Worm (Caenorhabditis elegans) whole organism, L1 larva: ENCODE measurements around the gene trcs-1.

Experiments used
- C16A3.4 ChIP-seq: fragments of 150-350 bp; optimal IDR thresholded peaks from 2 replicates; lab custom pipeline; 2014; ENCODE audit warnings: missing biosample characterization, missing genetic modification characterization
- C34B4.2 ChIP-seq: sonication (generic microtip); optimal IDR thresholded peaks from 2 replicates; lab custom pipeline; 2017; ENCODE audit warnings: mild to moderate bottlenecking, missing genetic modification characterization, missing compliant biosample characterization
- Y116A8C.19 ChIP-seq: sonication (generic microtip); optimal IDR thresholded peaks from 2 replicates; lab custom pipeline; 2016; ENCODE audit warnings: missing compliant biosample characterization, missing genetic modification characterization, borderline replicate concordance
- ama-1 ChIP-seq: fragments of 150-350 bp; optimal IDR thresholded peaks from 2 replicates; lab custom pipeline; 2014
- blmp-1 ChIP-seq: fragments of 150-350 bp; optimal IDR thresholded peaks from 2 replicates; lab custom pipeline; 2014; ENCODE audit warnings: missing biosample characterization, missing genetic modification characterization
- ceh-8 ChIP-seq: fragments of 200-800 bp; sonication (Bioruptor generic); optimal IDR thresholded peaks from 2 replicates; lab custom pipeline; 2018; ENCODE audit warnings: mild to moderate bottlenecking, missing genetic modification characterization, moderate library complexity, missing compliant biosample characterization
- ceh-82 ChIP-seq, 3 experiments: fragments of 150-350 bp in 1 of 3; sonication (generic microtip) in 2 of 3; optimal IDR thresholded peaks; 2 replicates each; lab custom pipeline; 2014 to 2017; ENCODE audit warnings: missing biosample characterization in 3 of 3, missing genetic modification characterization in 3 of 3
- dpl-1 ChIP-seq, 3 experiments: fragments of 150-350 bp in 2 of 3; sonication (generic microtip) in 1 of 3; optimal IDR thresholded peaks; 2 replicates each; lab custom pipeline; 2014 to 2017; ENCODE audit warnings: missing biosample characterization in 3 of 3, missing genetic modification characterization in 3 of 3, missing genetic modification reagents in 3 of 3
- dsc-1 ChIP-seq: sonication (generic microtip); optimal IDR thresholded peaks from 2 replicates; lab custom pipeline; 2016; ENCODE audit warnings: mild to moderate bottlenecking, missing genetic modification characterization, missing compliant biosample characterization
- efl-1 ChIP-seq, 4 experiments: fragments of 150-350 bp; optimal IDR thresholded peaks in 3 of 4; peaks in 1 of 4; 1 replicate in 1 of 4; 2 replicates in 3 of 4; lab custom pipeline; 2014; ENCODE audit warnings: missing biosample characterization in 2 of 4, missing genetic modification characterization in 2 of 4, missing genetic modification reagents in 2 of 4
- elt-2 ChIP-seq: sonication (generic microtip); optimal IDR thresholded peaks from 2 replicates; lab custom pipeline; 2016; ENCODE audit warnings: missing genetic modification characterization, mild to moderate bottlenecking, inconsistent platforms, missing compliant biosample characterization, missing genetic modification reagents
- elt-3 ChIP-seq, 6 experiments: fragments of 150-350 bp in 1 of 6; sonication (generic microtip); optimal IDR thresholded peaks; 2 replicates each; lab custom pipeline; 2017 to 2018; ENCODE audit warnings: missing biosample characterization in 6 of 6, missing genetic modification characterization in 6 of 6, inconsistent platforms in 1 of 6
- fkh-10 ChIP-seq: sonication (generic microtip); optimal IDR thresholded peaks from 2 replicates; lab custom pipeline; 2017; ENCODE audit warnings: missing biosample characterization, missing genetic modification reagents, missing genetic modification characterization
- fkh-8 ChIP-seq: sonication (generic microtip); optimal IDR thresholded peaks from 2 replicates; lab custom pipeline; 2016; ENCODE audit warnings: mild to moderate bottlenecking, missing genetic modification characterization, missing compliant biosample characterization
- grh-1 ChIP-seq: fragments of 200-800 bp; sonication (Bioruptor generic); IDR thresholded peaks from 2 replicates; pipeline ENCODE4 v1.3.6; 2022; ENCODE audit warnings: missing genetic modification reagents, missing genetic modification characterization, missing compliant biosample characterization
- hpl-2 ChIP-seq: fragments of 150-350 bp; optimal IDR thresholded peaks from 2 replicates; lab custom pipeline; 2014; ENCODE audit warnings: missing biosample characterization, missing genetic modification reagents, missing genetic modification characterization
- irx-1 ChIP-seq: sonication (generic microtip); optimal IDR thresholded peaks from 2 replicates; lab custom pipeline; 2016; ENCODE audit warnings: missing genetic modification characterization, missing compliant biosample characterization
- isw-1 ChIP-seq: fragments of 200-800 bp; sonication (Bioruptor generic); IDR thresholded peaks from 2 replicates; pipeline ENCODE4 v1.3.6; 2022; ENCODE audit warnings: missing genetic modification characterization, missing compliant biosample characterization
- lin-14 ChIP-seq: fragments of 200-800 bp; sonication (Bioruptor generic); optimal IDR thresholded peaks from 2 replicates; lab custom pipeline; 2018; ENCODE audit warnings: mild to moderate bottlenecking, missing genetic modification characterization, moderate library complexity, missing compliant biosample characterization
- lin-35 ChIP-seq, 2 experiments: fragments of 150-350 bp; optimal IDR thresholded peaks; 2 replicates each; lab custom pipeline; 2014; ENCODE audit warnings: missing biosample characterization in 2 of 2, missing genetic modification characterization in 2 of 2, missing genetic modification reagents in 2 of 2
- lir-3 ChIP-seq: sonication (generic microtip); optimal IDR thresholded peaks from 2 replicates; lab custom pipeline; 2016; ENCODE audit warnings: mild to moderate bottlenecking, missing genetic modification characterization, moderate library complexity, missing compliant biosample characterization; ENCODE audit not compliant: poor library complexity
- lsy-2 ChIP-seq, 2 experiments: fragments of 150-350 bp; optimal IDR thresholded peaks; 2 replicates each; lab custom pipeline; 2014; ENCODE audit warnings: missing biosample characterization in 2 of 2, missing genetic modification characterization in 2 of 2
- mab-9 ChIP-seq: fragments of 200-800 bp; sonication (Bioruptor generic); IDR thresholded peaks from 2 replicates; pipeline ENCODE4 v1.3.6; 2022; ENCODE audit warnings: missing genetic modification reagents, missing genetic modification characterization, missing compliant biosample characterization
- mdl-1 ChIP-seq, 2 experiments: fragments of 150-350 bp; optimal IDR thresholded peaks; 2 replicates each; lab custom pipeline; 2014 to 2017; ENCODE audit warnings: missing biosample characterization in 2 of 2, missing genetic modification characterization in 2 of 2, inconsistent platforms in 1 of 2
- nhr-12 ChIP-seq: sonication (generic microtip); optimal IDR thresholded peaks from 2 replicates; lab custom pipeline; 2017; ENCODE audit warnings: missing biosample characterization, missing genetic modification characterization
- nhr-20 ChIP-seq: sonication (generic microtip); optimal IDR thresholded peaks from 2 replicates; lab custom pipeline; 2016; ENCODE audit warnings: mild to moderate bottlenecking, missing genetic modification characterization, missing compliant biosample characterization
- nhr-237 ChIP-seq: fragments of 150-350 bp; optimal IDR thresholded peaks from 2 replicates; lab custom pipeline; 2014; ENCODE audit warnings: missing biosample characterization, missing genetic modification characterization
- nhr-28 ChIP-seq: fragments of 150-350 bp; optimal IDR thresholded peaks from 2 replicates; lab custom pipeline; 2014; ENCODE audit warnings: missing biosample characterization, missing genetic modification characterization
- nhr-71 ChIP-seq: sonication (generic microtip); optimal IDR thresholded peaks from 2 replicates; lab custom pipeline; 2016; ENCODE audit warnings: mild to moderate bottlenecking, missing genetic modification characterization, moderate library complexity, missing compliant biosample characterization
- nhr-77 ChIP-seq: fragments of 150-350 bp; optimal IDR thresholded peaks from 2 replicates; lab custom pipeline; 2014; ENCODE audit warnings: missing biosample characterization, missing genetic modification characterization
- nhr-85 ChIP-seq: sonication (generic microtip); peaks from one replicate; lab custom pipeline; 2016; ENCODE audit warnings: missing genetic modification characterization, inconsistent platforms, missing compliant biosample characterization
- nhr-90 ChIP-seq: sonication (generic microtip); optimal IDR thresholded peaks from 2 replicates; lab custom pipeline; 2016; ENCODE audit warnings: mild to moderate bottlenecking, missing genetic modification characterization, missing compliant biosample characterization; ENCODE audit not compliant: poor library complexity
- pax-3 ChIP-seq: fragments of 200-800 bp; sonication (Bioruptor generic); optimal IDR thresholded peaks from 2 replicates; lab custom pipeline; 2018; ENCODE audit warnings: mild to moderate bottlenecking, missing genetic modification characterization, moderate library complexity, missing compliant biosample characterization
- skn-1 ChIP-seq: fragments of 150-350 bp; optimal IDR thresholded peaks from 2 replicates; lab custom pipeline; 2014; ENCODE audit warnings: missing biosample characterization, missing genetic modification characterization
- snpc-4 ChIP-seq: fragments of 150-350 bp; optimal IDR thresholded peaks from 2 replicates; lab custom pipeline; 2014; ENCODE audit warnings: missing biosample characterization, missing genetic modification characterization
- snu-23 ChIP-seq: sonication (generic microtip); optimal IDR thresholded peaks from 2 replicates; lab custom pipeline; 2016; ENCODE audit warnings: missing genetic modification characterization, missing compliant biosample characterization
- sox-4 ChIP-seq: sonication (generic microtip); optimal IDR thresholded peaks from 2 replicates; lab custom pipeline; 2016; ENCODE audit warnings: missing genetic modification characterization, missing compliant biosample characterization
- tbx-2 ChIP-seq: sonication (generic microtip); optimal IDR thresholded peaks from 2 replicates; lab custom pipeline; 2016; ENCODE audit warnings: missing genetic modification characterization, missing compliant biosample characterization
- unc-130 ChIP-seq: fragments of 150-350 bp; optimal IDR thresholded peaks from 2 replicates; lab custom pipeline; 2017; ENCODE audit warnings: missing biosample characterization, missing genetic modification characterization, inconsistent platforms
- unc-30 ChIP-seq: sonication (generic microtip); optimal IDR thresholded peaks from 2 replicates; lab custom pipeline; 2017; ENCODE audit warnings: missing biosample characterization, missing genetic modification characterization
- unc-62 ChIP-seq: fragments of 150-350 bp; optimal IDR thresholded peaks from 2 replicates; lab custom pipeline; 2014; ENCODE audit warnings: missing biosample characterization, missing genetic modification reagents, missing genetic modification characterization
- unc-86 ChIP-seq: sonication (generic microtip); optimal IDR thresholded peaks from 2 replicates; lab custom pipeline; 2016; ENCODE audit warnings: missing genetic modification characterization, missing compliant biosample characterization
- unc-98 ChIP-seq: fragments of 200-800 bp; sonication (Bioruptor generic); IDR thresholded peaks from 2 replicates; pipeline ENCODE4 v1.3.6; 2022; ENCODE audit warnings: missing genetic modification characterization, missing compliant biosample characterization
- zip-4 ChIP-seq: fragments of 200-800 bp; sonication (Bioruptor generic); optimal IDR thresholded peaks from 2 replicates; lab custom pipeline; 2018; ENCODE audit warnings: mild to moderate bottlenecking, missing genetic modification characterization, moderate library complexity, missing compliant biosample characterization
- ztf-11 ChIP-seq, 2 experiments: sonication (generic microtip); optimal IDR thresholded peaks; 2 replicates each; lab custom pipeline; 2016 to 2017; ENCODE audit warnings: missing genetic modification characterization in 2 of 2, missing biosample characterization in 1 of 2, missing compliant biosample characterization in 1 of 2
- ztf-4 ChIP-seq: fragments of 150-350 bp; optimal IDR thresholded peaks from 2 replicates; lab custom pipeline; 2014; ENCODE audit warnings: missing biosample characterization, missing genetic modification characterization

trcs-1 gene

ce11 chrIV:9632094-9632493, 43.5 kb upstream of the trcs-1 start:
- TF ChIP-seq snpc-4 (tag; lab: Kevin White, UChicago) (no peak), nhr-237 (no peak), elt-3 (tag; optimal IDR thresholded peaks at IDR 0.05; lab: Kevin White, UChicago) (peak in 2 of 6 experiments; percentile 39 to 65), lsy-2 (tag; optimal IDR thresholded peaks at IDR 0.05; lab: Kevin White, UChicago) (no peak), nhr-90 (tag; lab: Kevin White, UChicago) (no peak), mdl-1 (tag; optimal IDR thresholded peaks at IDR 0.05; lab: Kevin White, UChicago) (no peak), hpl-2 (no peak), unc-130 (tag; lab: Kevin White, UChicago) (no peak), elt-2 (tag; lab: Kevin White, UChicago) (no peak), nhr-12 (tag; lab: Kevin White, UChicago) (no peak), skn-1 (tag; lab: Kevin White, UChicago) (no peak), nhr-20 (tag; lab: Kevin White, UChicago) (peak; percentile 19), ztf-4 (tag; lab: Kevin White, UChicago) (no peak), Y116A8C.19 (no peak), unc-62 (GFP tag; lab: Kevin White, UChicago) (no peak), nhr-28 (tag; lab: Kevin White, UChicago) (no peak), tbx-2 (no peak), nhr-71 (tag; lab: Kevin White, UChicago) (peak; percentile 16), grh-1 (GFP tag; lab: Robert Waterston, UW) (no peak), unc-86 (tag; lab: Kevin White, UChicago) (no peak), blmp-1 (tag; lab: Kevin White, UChicago) (peak; percentile 49), ama-1 (lab: Kevin White, UChicago) (no peak), unc-98 (GFP tag; lab: Robert Waterston, UW) (no peak), irx-1 (tag; lab: Kevin White, UChicago) (no peak), sox-4 (tag; lab: Kevin White, UChicago) (no peak)

ce11 chrIV:9631579-9631978, 42.9 kb upstream of the trcs-1 start:
- TF ChIP-seq pax-3 (tag; lab: Kevin White, UChicago) (no peak), nhr-85 (peak; percentile 64), ceh-8 (GFP tag; lab: Kevin White, UChicago) (no peak), blmp-1 (tag; lab: Kevin White, UChicago) (peak; percentile 48), efl-1 (optimal IDR thresholded peaks at IDR 0.05; lab: Kevin White, UChicago) (no peak), efl-1 (GFP tag; optimal IDR thresholded peaks at IDR 0.05 in 1 of 2; lab: Kevin White, UChicago) (peak in 1 of 2 experiments; percentile 8), lin-14 (GFP tag; lab: Kevin White, UChicago) (peak; percentile 35), lin-35 (GFP tag; optimal IDR thresholded peaks at IDR 0.05; lab: Kevin White, UChicago) (peak in 1 of 2 experiments; percentile 28), fkh-10 (GFP tag; lab: Kevin White, UChicago) (no peak), elt-3 (tag; optimal IDR thresholded peaks at IDR 0.05; lab: Kevin White, UChicago) (peak in 1 of 6 experiments; percentile 48)

- TF ChIP-seq efl-1 (optimal IDR thresholded peaks at IDR 0.05; lab: Kevin White, UChicago) (no peak), efl-1 (GFP tag; optimal IDR thresholded peaks at IDR 0.05 in 1 of 2; lab: Kevin White, UChicago) (peak in 1 of 2 experiments; percentile 77), sox-4 (tag; lab: Kevin White, UChicago) (no peak)
- TF ChIP-seq, all 84 proteins: peak for 1
Measured at ce11 chrIV:9627033-9627432, 38.4 kb upstream of the trcs-1 start.

ce11 chrIV:9625829-9626228, 37.2 kb upstream of the trcs-1 start:
- TF ChIP-seq nhr-71 (tag; lab: Kevin White, UChicago) (peak; percentile 30), C34B4.2 (tag; lab: Kevin White, UChicago) (no peak), dpl-1 (GFP tag; optimal IDR thresholded peaks at IDR 0.05; lab: Kevin White, UChicago) (no peak), blmp-1 (tag; lab: Kevin White, UChicago) (peak; percentile 54), zip-4 (GFP tag; lab: Kevin White, UChicago) (no peak), efl-1 (optimal IDR thresholded peaks at IDR 0.05; lab: Kevin White, UChicago) (no peak), efl-1 (GFP tag; optimal IDR thresholded peaks at IDR 0.05 in 1 of 2; lab: Kevin White, UChicago) (no peak), C16A3.4 (tag; lab: Kevin White, UChicago) (no peak), fkh-8 (tag; lab: Kevin White, UChicago) (peak; percentile 9), lir-3 (tag; lab: Kevin White, UChicago) (no peak), isw-1 (no peak), ceh-82 (tag; optimal IDR thresholded peaks at IDR 0.05; lab: Kevin White, UChicago) (no peak), lin-14 (GFP tag; lab: Kevin White, UChicago) (peak; percentile 10), lin-35 (GFP tag; optimal IDR thresholded peaks at IDR 0.05; lab: Kevin White, UChicago) (peak in 1 of 2 experiments; percentile 29), mab-9 (no peak), snu-23 (GFP tag; lab: Kevin White, UChicago) (peak; percentile 33), dsc-1 (tag; lab: Kevin White, UChicago) (no peak), nhr-12 (tag; lab: Kevin White, UChicago) (no peak), nhr-77 (tag; lab: Kevin White, UChicago) (no peak), unc-30 (tag; lab: Kevin White, UChicago) (no peak), ztf-11 (tag; optimal IDR thresholded peaks at IDR 0.05; lab: Kevin White, UChicago) (no peak)
